Fruit fly (Drosophila melanogaster): Measurements from ENCODE around the gene CG13639.

DNA sequence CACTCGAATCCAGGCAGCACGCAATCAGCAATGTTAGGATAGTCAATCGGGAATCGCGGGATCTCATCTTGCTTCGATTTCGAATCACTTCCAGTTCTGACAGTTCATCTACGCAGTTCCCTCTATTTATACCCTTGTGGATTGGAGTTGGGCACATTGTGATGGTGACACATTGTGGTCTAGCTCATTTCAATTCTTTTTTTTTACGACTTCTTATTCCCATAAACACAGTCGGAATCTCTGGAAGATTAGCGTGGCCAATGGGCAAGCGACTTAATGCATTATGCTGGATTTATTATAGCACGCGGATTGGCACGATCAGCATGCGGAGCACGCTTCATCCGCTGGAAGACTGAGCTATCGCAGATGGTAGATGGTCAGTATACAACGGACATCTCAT lies 1.9 kb upstream of the CG13639 start, which contains the start of gene CG13640:
- no peak for TF ChIP-seq Lpt (GFP tag; optimal IDR thresholded peaks at IDR 0.05)
- TF ChIP-seq CG13624 (GFP tag; optimal IDR thresholded peaks at IDR 0.05) = no peak
- no peak for TF ChIP-seq Hr78 (GFP tag; optimal IDR thresholded peaks at IDR 0.05)
- no peak for TF ChIP-seq vnd (GFP tag; IDR thresholded peaks at IDR 0.05; ENCODE audit: partially characterized antibody)
